Worm (Caenorhabditis elegans) whole organism, young adult: ENCODE data around the gene egl-9.
A peak's percentile ranks its signal among the peaks of the same experiment; 100 is the strongest.

ENCODE experiments used
- C06A6.2 ChIP-seq: fragments of 200-800 bp; sonication (Bioruptor generic); conservative IDR thresholded peaks from 2 replicates; pipeline ENCODE4 v1.3.6; 2022; ENCODE audit warnings: missing genetic modification characterization, missing compliant biosample characterization
- C17E4.6 ChIP-seq: fragments of 200-800 bp; sonication (Bioruptor generic); IDR thresholded peaks from 2 replicates; pipeline ENCODE4 v1.3.6; 2022; ENCODE audit warnings: missing genetic modification reagents, missing genetic modification characterization, missing compliant biosample characterization
- F39B2.1 ChIP-seq: fragments of 200-800 bp; sonication (Bioruptor generic); IDR thresholded peaks from 2 replicates; pipeline ENCODE4 v1.3.6; 2022; ENCODE audit warnings: missing genetic modification reagents, missing genetic modification characterization, missing compliant biosample characterization
- F49E8.2 ChIP-seq: sonication (generic microtip); optimal IDR thresholded peaks from 3 replicates; lab custom pipeline; 2017; ENCODE audit warnings: missing genetic modification characterization, mild to moderate bottlenecking, missing compliant biosample characterization, antibody characterized with exemption, moderate library complexity; ENCODE audit not compliant: insufficient read depth
- K11D2.4 ChIP-seq: fragments of 200-800 bp; sonication (Bioruptor generic); IDR thresholded peaks from 2 replicates; pipeline ENCODE4 v1.3.6; 2022; ENCODE audit warnings: missing genetic modification reagents, missing genetic modification characterization, missing compliant biosample characterization
- K12H6.12 ChIP-seq: fragments of 200-800 bp; sonication (Bioruptor generic); optimal IDR thresholded peaks from 2 replicates; lab custom pipeline; 2018; ENCODE audit warnings: mild to moderate bottlenecking, missing genetic modification characterization, missing compliant biosample characterization
- T07F8.4 ChIP-seq: sonication (generic microtip); optimal IDR thresholded peaks from 2 replicates; lab custom pipeline; 2016; ENCODE audit warnings: mild to moderate bottlenecking, missing genetic modification characterization, moderate library complexity, missing compliant biosample characterization
- T26A5.8 ChIP-seq: sonication (generic microtip); optimal IDR thresholded peaks from 2 replicates; lab custom pipeline; 2016; ENCODE audit warnings: missing genetic modification characterization, missing compliant biosample characterization
- Y53G8AR.9 ChIP-seq: fragments of 200-800 bp; sonication (Bioruptor generic); conservative IDR thresholded peaks from 2 replicates; pipeline ENCODE4 v1.3.6; 2022; ENCODE audit warnings: missing genetic modification reagents, missing genetic modification characterization, missing compliant biosample characterization
- ama-1 ChIP-seq, 3 experiments: fragments of 150-350 bp in 1 of 3; sonication (generic microtip) in 2 of 3; optimal IDR thresholded peaks; 2 replicates each; lab custom pipeline; 2014 to 2018; ENCODE audit warnings: missing biosample characterization in 2 of 3, missing genetic modification characterization in 2 of 3, missing genetic modification reagents in 2 of 3
- aptf-2 ChIP-seq: fragments of 200-800 bp; sonication (Bioruptor generic); conservative IDR thresholded peaks from 2 replicates; pipeline ENCODE4 v1.3.6; 2022; ENCODE audit warnings: missing genetic modification reagents, missing genetic modification characterization, missing compliant biosample characterization
- aptf-3 ChIP-seq: fragments of 200-800 bp; sonication (Bioruptor generic); IDR thresholded peaks from 2 replicates; pipeline ENCODE4 v1.3.6; 2022; ENCODE audit warnings: missing genetic modification characterization, missing compliant biosample characterization
- attf-3 ChIP-seq: fragments of 200-800 bp; sonication (Bioruptor generic); conservative IDR thresholded peaks from 2 replicates; pipeline ENCODE4 v1.3.6; 2022; ENCODE audit warnings: missing genetic modification reagents, missing genetic modification characterization, missing compliant biosample characterization
- bed-1 ChIP-seq: fragments of 200-800 bp; sonication (Bioruptor generic); IDR thresholded peaks from 2 replicates; pipeline ENCODE4 v1.3.6; 2022; ENCODE audit warnings: missing genetic modification reagents, missing genetic modification characterization, missing compliant biosample characterization
- cebp-1 ChIP-seq, 2 experiments: fragments of 200-800 bp in 1 of 2; sonication (Bioruptor generic) in 1 of 2; sonication (generic microtip) in 1 of 2; IDR thresholded peaks in 1 of 2; optimal IDR thresholded peaks in 1 of 2; 2 replicates each; pipeline versions ENCODE4 v1.3.6 to Lab custom; 2017 to 2022; ENCODE audit warnings: missing compliant biosample characterization in 2 of 2, missing genetic modification characterization in 2 of 2, mild to moderate bottlenecking in 1 of 2, missing genetic modification reagents in 1 of 2, moderate library complexity in 1 of 2
- ceh-100 ChIP-seq: fragments of 200-800 bp; sonication (Bioruptor generic); IDR thresholded peaks from 2 replicates; pipeline ENCODE4 v1.3.6; 2022; ENCODE audit warnings: missing genetic modification reagents, missing genetic modification characterization, missing compliant biosample characterization
- ceh-58 ChIP-seq: fragments of 200-800 bp; sonication (Bioruptor generic); IDR thresholded peaks from 2 replicates; pipeline ENCODE4 v1.3.6; 2022; ENCODE audit warnings: missing genetic modification characterization, missing compliant biosample characterization
- chd-7 ChIP-seq: sonication (generic microtip); optimal IDR thresholded peaks from 2 replicates; lab custom pipeline; 2016; ENCODE audit warnings: mild to moderate bottlenecking, missing genetic modification characterization, moderate library complexity, missing compliant biosample characterization
- die-1 ChIP-seq: sonication (generic microtip); optimal IDR thresholded peaks from 2 replicates; lab custom pipeline; 2016; ENCODE audit warnings: missing genotype, mild to moderate bottlenecking, missing genetic modification characterization, missing compliant biosample characterization
- dox-1 ChIP-seq: fragments of 200-800 bp; sonication (Bioruptor generic); IDR thresholded peaks from 2 replicates; pipeline ENCODE4 v1.3.6; 2022; ENCODE audit warnings: missing genetic modification reagents, missing genetic modification characterization, missing compliant biosample characterization
- egl-18 ChIP-seq: fragments of 200-800 bp; sonication (Bioruptor generic); IDR thresholded peaks from 2 replicates; pipeline ENCODE4 v1.3.6; 2022; ENCODE audit warnings: missing genetic modification reagents, missing genetic modification characterization, missing compliant biosample characterization
- egl-44 ChIP-seq: fragments of 200-800 bp; sonication (Bioruptor generic); IDR thresholded peaks from 2 replicates; pipeline ENCODE4 v1.3.6; 2022; ENCODE audit warnings: missing genetic modification reagents, missing genetic modification characterization, missing compliant biosample characterization
- ets-4 ChIP-seq: fragments of 200-800 bp; sonication (Bioruptor generic); optimal IDR thresholded peaks from 2 replicates; lab custom pipeline; 2018; ENCODE audit warnings: mild to moderate bottlenecking, missing genetic modification characterization, missing compliant biosample characterization
- gei-17 ChIP-seq: fragments of 200-800 bp; sonication (Bioruptor generic); optimal IDR thresholded peaks from 2 replicates; lab custom pipeline; 2018; ENCODE audit warnings: mild to moderate bottlenecking, missing genetic modification characterization, missing compliant biosample characterization
- hlh-12 ChIP-seq: sonication (generic microtip); optimal IDR thresholded peaks from 2 replicates; lab custom pipeline; 2016; ENCODE audit warnings: missing genetic modification characterization, missing compliant biosample characterization
- let-526 ChIP-seq: fragments of 200-800 bp; sonication (Bioruptor generic); IDR thresholded peaks from 2 replicates; pipeline ENCODE4 v1.3.6; 2022; ENCODE audit warnings: missing genetic modification reagents, missing genetic modification characterization, missing compliant biosample characterization
- let-607 ChIP-seq, 2 experiments: fragments of 200-800 bp in 1 of 2; sonication (Bioruptor generic) in 1 of 2; sonication (generic microtip) in 1 of 2; optimal IDR thresholded peaks; 2 replicates each; lab custom pipeline; 2016 to 2018; ENCODE audit warnings: mild to moderate bottlenecking in 2 of 2, missing compliant biosample characterization in 2 of 2, missing genetic modification characterization in 2 of 2, moderate library complexity in 2 of 2, missing genotype in 1 of 2
- lin-26 ChIP-seq: fragments of 200-800 bp; sonication (Bioruptor generic); IDR thresholded peaks from 2 replicates; pipeline ENCODE4 v1.3.6; 2022; ENCODE audit warnings: missing genetic modification reagents, missing genetic modification characterization, missing compliant biosample characterization
- madf-3 ChIP-seq: fragments of 200-800 bp; sonication (Bioruptor generic); IDR thresholded peaks from 2 replicates; pipeline ENCODE4 v1.3.6; 2022; ENCODE audit warnings: missing genetic modification reagents, missing genetic modification characterization, missing compliant biosample characterization
- madf-6 ChIP-seq: fragments of 200-800 bp; sonication (Bioruptor generic); IDR thresholded peaks from 2 replicates; pipeline ENCODE4 v1.3.6; 2022; ENCODE audit warnings: missing genetic modification reagents, missing genetic modification characterization, missing compliant biosample characterization
- nfya-1 ChIP-seq: sonication (generic microtip); optimal IDR thresholded peaks from 2 replicates; lab custom pipeline; 2017; ENCODE audit warnings: antibody characterized with exemption, missing compliant biosample characterization, missing genetic modification characterization, borderline replicate concordance; ENCODE audit not compliant: insufficient read depth
- nhr-179 ChIP-seq: sonication (generic microtip); optimal IDR thresholded peaks from 2 replicates; lab custom pipeline; 2016; ENCODE audit warnings: mild to moderate bottlenecking, missing genetic modification characterization, missing compliant biosample characterization
- pbrm-1 ChIP-seq: fragments of 200-800 bp; sonication (Bioruptor generic); IDR thresholded peaks from 2 replicates; pipeline ENCODE4 v1.3.6; 2022; ENCODE audit warnings: missing genetic modification reagents, missing genetic modification characterization, missing compliant biosample characterization
- pha-4 ChIP-seq: fragments of 150-350 bp; sonication (generic microtip); optimal IDR thresholded peaks from 2 replicates; lab custom pipeline; 2014; ENCODE audit warnings: missing biosample characterization, missing genetic modification reagents, missing genetic modification characterization
- repo-1 ChIP-seq: sonication (generic microtip); optimal IDR thresholded peaks from 2 replicates; lab custom pipeline; 2017; ENCODE audit warnings: mild to moderate bottlenecking, missing genetic modification characterization, missing compliant biosample characterization
- snpc-1.1 ChIP-seq: sonication (generic microtip); optimal IDR thresholded peaks from 2 replicates; lab custom pipeline; 2017; ENCODE audit warnings: missing genetic modification characterization, mild to moderate bottlenecking, missing compliant biosample characterization, antibody characterized with exemption, moderate library complexity, missing genotype, missing genetic modification reagents; ENCODE audit not compliant: insufficient read depth
- snpc-1.3 ChIP-seq: sonication (generic microtip); optimal IDR thresholded peaks from 2 replicates; lab custom pipeline; 2017; ENCODE audit warnings: missing genetic modification characterization, mild to moderate bottlenecking, missing compliant biosample characterization, antibody characterized with exemption, moderate library complexity, missing genotype, missing genetic modification reagents; ENCODE audit not compliant: insufficient read depth
- snpc-4 ChIP-seq, 5 experiments: fragments of 150-350 bp in 1 of 5; sonication (generic microtip) in 4 of 5; optimal IDR thresholded peaks; 2 replicates each; lab custom pipeline; 2014 to 2018; ENCODE audit warnings: missing genetic modification characterization in 5 of 5, missing biosample characterization in 3 of 5, antibody characterized with exemption in 2 of 5, mild to moderate bottlenecking in 2 of 5, missing compliant biosample characterization in 2 of 5, missing genotype in 2 of 5, moderate library complexity in 2 of 5, missing genetic modification reagents in 1 of 5
- sptf-2 ChIP-seq: fragments of 200-800 bp; sonication (Bioruptor generic); optimal IDR thresholded peaks from 2 replicates; lab custom pipeline; 2018; ENCODE audit warnings: mild to moderate bottlenecking, missing genetic modification characterization, missing compliant biosample characterization
- tbp1 ChIP-seq: fragments of 200-800 bp; sonication (Bioruptor generic); optimal IDR thresholded peaks from 2 replicates; lab custom pipeline; 2018; ENCODE audit warnings: mild to moderate bottlenecking, missing genetic modification characterization, missing compliant biosample characterization
- tlf-1 ChIP-seq: fragments of 200-800 bp; sonication (Bioruptor generic); optimal IDR thresholded peaks from 2 replicates; lab custom pipeline; 2018; ENCODE audit warnings: mild to moderate bottlenecking, missing genetic modification characterization, missing compliant biosample characterization
- unc-62 ChIP-seq: fragments of 150-350 bp; optimal IDR thresholded peaks from 2 replicates; lab custom pipeline; 2014; ENCODE audit warnings: missing biosample characterization, missing genetic modification reagents, missing genetic modification characterization
- ztf-25 ChIP-seq: fragments of 200-800 bp; sonication (Bioruptor generic); IDR thresholded peaks from 2 replicates; pipeline ENCODE4 v1.3.6; 2022; ENCODE audit warnings: missing genetic modification reagents, missing genetic modification characterization, missing compliant biosample characterization
- ztf-26 ChIP-seq: sonication (generic microtip); optimal IDR thresholded peaks from 2 replicates; lab custom pipeline; 2017; ENCODE audit warnings: missing genetic modification characterization, missing compliant biosample characterization
- ztf-28 ChIP-seq: fragments of 200-800 bp; sonication (Bioruptor generic); IDR thresholded peaks from 2 replicates; pipeline ENCODE4 v1.3.6; 2022; ENCODE audit warnings: missing genetic modification reagents, missing genetic modification characterization, missing compliant biosample characterization
- ztf-6 ChIP-seq: fragments of 200-800 bp; sonication (Bioruptor generic); IDR thresholded peaks from 2 replicates; pipeline ENCODE4 v1.3.6; 2022; ENCODE audit warnings: missing genetic modification reagents, missing genetic modification characterization, missing compliant biosample characterization

The egl-9 gene

DNA sequence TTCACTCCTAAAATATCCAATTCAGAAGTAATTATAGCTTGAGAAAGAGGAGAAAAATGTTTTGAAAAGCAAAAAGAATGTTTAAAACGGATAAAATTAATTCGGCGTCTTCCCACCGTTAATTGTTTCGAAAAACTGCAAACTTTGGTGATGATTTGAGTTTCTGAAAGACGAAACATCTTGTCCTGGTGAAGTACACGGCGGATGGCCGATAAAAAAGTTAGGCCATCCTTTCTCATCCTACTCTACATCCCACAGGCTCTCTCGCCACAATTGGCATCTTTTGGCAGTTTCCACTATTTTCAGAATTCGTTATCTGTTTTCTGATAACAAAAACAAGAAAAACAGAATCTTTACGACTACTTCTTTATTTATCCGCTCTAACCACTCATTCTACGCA lies 57.6 kb downstream of the egl-9 start, which contains the start of the genes C35A5.8 and hda-11:
C35A5.8 (minus strand) TSS at position 7 of the 400 bp plus-strand sequence.
hda-11 (plus strand) TSS at position 283 of the 400 bp plus-strand sequence.
- TF ChIP-seq snpc-1.3 (tag; lab: Kevin White, UChicago) (no peak), bed-1 (GFP tag; lab: Robert Waterston, UW) (no peak), dox-1 (GFP tag; lab: Robert Waterston, UW) (peak; percentile 82), pbrm-1 (0 out of 2 replicates have a peak, but pooled peaks have one; percentile 22), ztf-28 (GFP tag; lab: Robert Waterston, UW) (no peak), lin-26 (GFP tag; lab: Robert Waterston, UW) (no peak), repo-1 (tag; lab: Kevin White, UChicago) (no peak), ama-1 (optimal IDR thresholded peaks at IDR 0.05; lab: Kevin White, UChicago) (no peak), ama-1 (GFP tag; optimal IDR thresholded peaks at IDR 0.05; lab: Kevin White, UChicago) (no peak), let-607 (tag; optimal IDR thresholded peaks at IDR 0.05; lab: Kevin White, UChicago) (peak in 1 of 2 experiments; percentile 49), let-526 (GFP tag; lab: Robert Waterston, UW) (peak; percentile 40; the same call in 1 of the 2 replicates), nhr-179 (no peak), ztf-6 (GFP tag; lab: Robert Waterston, UW) (no peak), madf-3 (peak; percentile 76; the same call in 1 of the 2 replicates), hlh-12 (tag; lab: Kevin White, UChicago) (no peak), madf-6 (peak; percentile 67), ztf-25 (GFP tag; lab: Robert Waterston, UW) (no peak), C17E4.6 (GFP tag; lab: Robert Waterston, UW) (no peak), chd-7 (tag; lab: Kevin White, UChicago) (no peak), gei-17 (no peak), snpc-4 (GFP tag; optimal IDR thresholded peaks at IDR 0.05; lab: Kevin White, UChicago) (peak; percentile 43), snpc-4 (tag; optimal IDR thresholded peaks at IDR 0.05; lab: Kevin White, UChicago) (peak in 2 of 4 experiments; percentile 37 to 57), die-1 (tag; lab: Kevin White, UChicago) (no peak), tbp1 (no peak), egl-44 (no peak), aptf-2 (GFP tag; lab: Robert Waterston, UW) (0 out of 2 replicates have a peak, but pooled peaks have one; percentile 11), ets-4 (GFP tag; lab: Kevin White, UChicago) (no peak), egl-18 (no peak), Y53G8AR.9 (0 out of 2 replicates have a peak, but pooled peaks have one; percentile 14), F49E8.2 (tag; lab: Kevin White, UChicago) (no peak), K12H6.12 (peak; percentile 38), pha-4 (tag; lab: Kevin White, UChicago) (no peak), sptf-2 (no peak), cebp-1 (GFP tag; IDR thresholded peaks at IDR 0.05; lab: Robert Waterston, UW) (peak; percentile 43; the same call in 1 of the 2 replicates), cebp-1 (tag; optimal IDR thresholded peaks at IDR 0.05; lab: Kevin White, UChicago) (no peak), nfya-1 (tag; lab: Kevin White, UChicago) (no peak), attf-3 (GFP tag; lab: Robert Waterston, UW) (no peak), F39B2.1 (GFP tag; lab: Robert Waterston, UW) (no peak), ceh-58 (no peak), T26A5.8 (tag; lab: Kevin White, UChicago) (no peak), K11D2.4 (GFP tag; lab: Robert Waterston, UW) (peak; percentile 73), T07F8.4 (no peak), ztf-26 (tag; lab: Kevin White, UChicago) (no peak), snpc-1.1 (tag; lab: Kevin White, UChicago) (no peak), unc-62 (GFP tag; lab: Kevin White, UChicago) (no peak), aptf-3 (GFP tag; lab: Robert Waterston, UW) (no peak), tlf-1 (GFP tag; lab: Kevin White, UChicago) (peak; percentile 10), ceh-100 (GFP tag; lab: Robert Waterston, UW) (peak; percentile 61), C06A6.2 (GFP tag; lab: Robert Waterston, UW) (no peak)
